Worm (Caenorhabditis elegans) whole organism, midembryonic: Measurements from ENCODE around the gene Y64G10A.10.

ENCODE experiments used
- T22C8.4 ChIP-seq: fragments of 200-800 bp; sonication (Bioruptor generic); IDR thresholded peaks from 2 replicates; pipeline ENCODE4 v1.3.6; 2022; ENCODE audit warnings: missing genetic modification characterization, missing compliant biosample characterization
- cog-1 ChIP-seq: sonication (generic microtip); optimal IDR thresholded peaks from 2 replicates; lab custom pipeline; 2016; ENCODE audit warnings: missing genetic modification characterization, missing compliant biosample characterization
- ref-1 ChIP-seq: fragments of 200-800 bp; sonication (Bioruptor generic); conservative IDR thresholded peaks from 2 replicates; pipeline ENCODE4 v1.3.6; 2022; ENCODE audit warnings: missing genetic modification reagents, missing genetic modification characterization, missing compliant biosample characterization
- tab-1 ChIP-seq: fragments of 200-800 bp; sonication (Bioruptor generic); IDR thresholded peaks from 2 replicates; pipeline ENCODE4 v1.3.6; 2022; ENCODE audit warnings: missing genetic modification characterization, missing compliant biosample characterization
- ztf-23 ChIP-seq: fragments of 200-800 bp; sonication (Bioruptor generic); IDR thresholded peaks from 2 replicates; pipeline ENCODE4 v1.3.6; 2022; ENCODE audit warnings: missing genetic modification reagents, missing genetic modification characterization, missing compliant biosample characterization
- ztf-29 ChIP-seq: fragments of 200-800 bp; sonication (Bioruptor generic); IDR thresholded peaks from 2 replicates; pipeline ENCODE4 v1.3.6; 2022; ENCODE audit warnings: missing genetic modification reagents, missing genetic modification characterization, missing compliant biosample characterization

DNA sequence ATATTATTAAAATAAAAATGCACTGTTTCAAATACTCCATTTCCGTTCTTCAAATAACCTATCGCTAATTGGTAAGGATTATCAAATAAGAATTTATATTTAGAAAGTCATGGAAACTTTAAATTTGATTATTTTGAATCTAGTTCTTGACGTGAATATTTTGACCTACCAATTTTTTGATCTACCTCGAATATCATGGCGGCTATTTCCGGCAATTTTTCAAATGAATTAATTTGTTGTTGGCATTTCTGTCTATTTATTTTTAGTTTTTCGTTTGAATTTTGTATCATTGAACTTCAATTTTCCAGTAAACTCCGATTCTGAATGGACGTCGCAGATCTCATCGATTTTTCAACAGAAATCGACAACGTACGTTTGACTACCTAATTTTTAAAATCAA, 38.1 kb downstream of the Y64G10A.10 start, which contains the start of gene F02H6.3:
- TF ChIP-seq ztf-23 (GFP tag; lab: Robert Waterston, UW) (no peak), ztf-29 (no peak), tab-1 (no peak), ref-1 (no peak), T22C8.4 (no peak), cog-1 (tag; lab: Kevin White, UChicago) (no peak)
